Worm (Caenorhabditis elegans) whole organism, early embryonic: ENCODE measurements around the gene F58E6.5.

ENCODE experiments used
- B0310.2 ChIP-seq: sonication (generic microtip); optimal IDR thresholded peaks from 2 replicates; lab custom pipeline; 2016; ENCODE audit warnings: mild to moderate bottlenecking, missing genetic modification characterization, missing compliant biosample characterization
- F13C5.2 ChIP-seq: sonication (generic microtip); optimal IDR thresholded peaks from 2 replicates; lab custom pipeline; 2017; ENCODE audit warnings: mild to moderate bottlenecking, missing genetic modification characterization, inconsistent platforms, missing compliant biosample characterization
- aly-1 ChIP-seq: sonication (generic microtip); optimal IDR thresholded peaks from 2 replicates; lab custom pipeline; 2016; ENCODE audit warnings: missing genetic modification characterization, missing compliant biosample characterization
- ama-1 ChIP-seq: fragments of 150-350 bp; optimal IDR thresholded peaks from 2 replicates; lab custom pipeline; 2014
- ceh-13 ChIP-seq: fragments of 200-800 bp; sonication (Bioruptor generic); optimal IDR thresholded peaks from 2 replicates; lab custom pipeline; 2018; ENCODE audit warnings: mild to moderate bottlenecking, missing genetic modification characterization, missing compliant biosample characterization
- ceh-36 ChIP-seq: sonication (generic microtip); optimal IDR thresholded peaks from 2 replicates; lab custom pipeline; 2016; ENCODE audit warnings: missing genetic modification characterization, inconsistent platforms, missing compliant biosample characterization
- ets-7 ChIP-seq: sonication (generic microtip); optimal IDR thresholded peaks from 2 replicates; lab custom pipeline; 2016; ENCODE audit warnings: missing genotype, missing genetic modification characterization, missing compliant biosample characterization
- flt-1 ChIP-seq: fragments of 200-800 bp; sonication (Bioruptor generic); IDR thresholded peaks from 2 replicates; pipeline ENCODE4 v1.3.6; 2022; ENCODE audit warnings: missing genetic modification characterization, missing compliant biosample characterization
- hmbx-1 ChIP-seq: sonication (generic microtip); optimal IDR thresholded peaks from 2 replicates; lab custom pipeline; 2016; ENCODE audit warnings: mild to moderate bottlenecking, missing genetic modification characterization, missing compliant biosample characterization
- hmg-4 ChIP-seq: fragments of 200-800 bp; sonication (Bioruptor generic); optimal IDR thresholded peaks from 2 replicates; lab custom pipeline; 2018; ENCODE audit warnings: mild to moderate bottlenecking, missing genetic modification characterization, missing compliant biosample characterization
- hnd-1 ChIP-seq: sonication (generic microtip); optimal IDR thresholded peaks from 2 replicates; lab custom pipeline; 2016; ENCODE audit warnings: missing genetic modification characterization, missing compliant biosample characterization
- scrt-1 ChIP-seq: fragments of 200-800 bp; sonication (Bioruptor generic); IDR thresholded peaks from 2 replicates; pipeline ENCODE4 v1.3.6; 2022; ENCODE audit warnings: missing genetic modification characterization, missing compliant biosample characterization

ce11 chrV:9791332-9791731 lies 37.0 kb upstream of the F58E6.5 start, which contains the start of gene lipl-2:
- TF ChIP-seq hnd-1 (no peak), ama-1 (lab: Kevin White, UChicago) (no peak), scrt-1 (no peak), flt-1 (GFP tag; lab: Robert Waterston, UW) (no peak), ceh-36 (tag; lab: Kevin White, UChicago) (no peak), ceh-13 (no peak), B0310.2 (tag; lab: Kevin White, UChicago) (no peak), F13C5.2 (tag; lab: Kevin White, UChicago) (no peak), hmbx-1 (tag; lab: Kevin White, UChicago) (no peak), hmg-4 (GFP tag; lab: Kevin White, UChicago) (no peak), ets-7 (no peak), aly-1 (tag; lab: Kevin White, UChicago) (no peak)
